Fruit fly (Drosophila melanogaster): ENCODE measurements around the gene CG15731.

dm6 chrX:12437099-12437498 lies 20.5 kb downstream of the CG15731 start:
- TF ChIP-seq pan (optimal IDR thresholded peaks at IDR 0.05) (no peak), CG8478 (optimal IDR thresholded peaks at IDR 0.05) (no peak), psq (optimal IDR thresholded peaks at IDR 0.05) (no peak)
